Worm (Caenorhabditis elegans) whole organism, L3 larva: Measurements from ENCODE around the gene C16D9.4.

ENCODE experiments used
- ZK546.5 ChIP-seq: sonication (generic microtip); optimal IDR thresholded peaks from 2 replicates; lab custom pipeline; 2017; ENCODE audit warnings: missing biosample characterization, missing genetic modification characterization
- ama-1 ChIP-seq: fragments of 150-350 bp; optimal IDR thresholded peaks from 2 replicates; lab custom pipeline; 2018
- daf-12 ChIP-seq: fragments of 150-350 bp; optimal IDR thresholded peaks from 2 replicates; lab custom pipeline; 2014; ENCODE audit warnings: missing biosample characterization, missing genetic modification reagents, missing genetic modification characterization
- egl-27 ChIP-seq: sonication (generic microtip); optimal IDR thresholded peaks from 4 replicates; lab custom pipeline; 2017; ENCODE audit warnings: missing biosample characterization, missing genetic modification reagents, missing genetic modification characterization
- lin-39 ChIP-seq: fragments of 150-350 bp; optimal IDR thresholded peaks from 2 replicates; lab custom pipeline; 2018; ENCODE audit warnings: missing biosample characterization, missing genetic modification reagents, missing genetic modification characterization
- nhr-23 ChIP-seq: fragments of 150-350 bp; optimal IDR thresholded peaks from 2 replicates; lab custom pipeline; 2014; ENCODE audit warnings: missing biosample characterization, missing genetic modification reagents, missing genetic modification characterization
- nhr-237 ChIP-seq: fragments of 150-350 bp; optimal IDR thresholded peaks from 2 replicates; lab custom pipeline; 2014; ENCODE audit warnings: missing biosample characterization, missing genetic modification characterization
- nhr-25 ChIP-seq: sonication (generic microtip); optimal IDR thresholded peaks from 2 replicates; lab custom pipeline; 2017; ENCODE audit warnings: missing biosample characterization, missing genetic modification characterization
- pqm-1 ChIP-seq: fragments of 150-350 bp; optimal IDR thresholded peaks from 2 replicates; lab custom pipeline; 2017; ENCODE audit warnings: missing biosample characterization, missing genetic modification characterization, inconsistent platforms
- snpc-4 ChIP-seq: fragments of 150-350 bp; optimal IDR thresholded peaks from 2 replicates; lab custom pipeline; 2014; ENCODE audit warnings: missing biosample characterization, missing genetic modification characterization
- tbx-2 ChIP-seq: sonication (generic microtip); optimal IDR thresholded peaks from 2 replicates; lab custom pipeline; 2016; ENCODE audit warnings: mild to moderate bottlenecking, missing genetic modification characterization, missing compliant biosample characterization
- unc-62 ChIP-seq: fragments of 150-350 bp; sonication (generic microtip); optimal IDR thresholded peaks from 4 replicates; lab custom pipeline; 2014; ENCODE audit warnings: missing biosample characterization, missing genetic modification reagents, missing genetic modification characterization
- ztf-11 ChIP-seq: fragments of 150-350 bp; optimal IDR thresholded peaks from 2 replicates; lab custom pipeline; 2014; ENCODE audit warnings: missing biosample characterization, missing genetic modification characterization

DNA sequence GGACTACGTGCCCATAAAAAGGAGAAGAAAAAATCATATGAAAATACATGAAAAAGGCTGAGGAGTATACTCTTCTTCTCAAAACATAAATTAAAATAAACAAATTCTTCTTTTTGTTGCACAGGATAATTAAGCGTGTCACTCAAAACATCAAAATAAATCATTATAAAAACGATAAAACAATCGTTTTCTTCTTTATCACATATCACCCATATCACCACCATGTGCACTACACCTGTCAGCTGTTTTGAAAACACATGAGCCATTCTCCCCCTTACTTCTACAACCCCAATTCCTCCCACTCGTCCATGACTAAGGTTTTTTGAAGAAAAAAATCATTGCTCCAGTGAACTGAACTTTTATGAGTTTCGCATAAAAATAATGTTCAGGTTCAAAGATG lies 9.8 kb upstream of the C16D9.4 start:
- TF ChIP-seq ama-1 (lab: Kevin White, UChicago) (no peak), snpc-4 (no peak), nhr-25 (no peak), nhr-237 (no peak), pqm-1 (tag; lab: Kevin White, UChicago) (no peak), egl-27 (tag; lab: Kevin White, UChicago) (no peak), daf-12 (no peak), unc-62 (GFP tag; lab: Kevin White, UChicago) (no peak), ztf-11 (tag; lab: Kevin White, UChicago) (no peak), lin-39 (no peak), nhr-23 (tag; lab: Kevin White, UChicago) (no peak), tbx-2 (no peak), ZK546.5 (tag; lab: Kevin White, UChicago) (no peak)
